Worm (Caenorhabditis elegans) whole organism, young adult: ENCODE results near the gene F36H5.4.
"Not testable (repeated sequence)": the region's sequence is repeated elsewhere in the genome, so short reads cannot be mapped to it uniquely, and the experiment has no call there.

Experiments
- B0336.3 ChIP-seq: fragments of 200-800 bp; sonication (Bioruptor generic); IDR thresholded peaks from 2 replicates; pipeline ENCODE4 v1.3.6; 2022; ENCODE audit warnings: missing genetic modification characterization, missing compliant biosample characterization
- C06A6.2 ChIP-seq: fragments of 200-800 bp; sonication (Bioruptor generic); conservative IDR thresholded peaks from 2 replicates; pipeline ENCODE4 v1.3.6; 2022; ENCODE audit warnings: missing genetic modification characterization, missing compliant biosample characterization
- F23B12.7 ChIP-seq: sonication (generic microtip); optimal IDR thresholded peaks from 2 replicates; lab custom pipeline; 2017; ENCODE audit warnings: missing genetic modification characterization, mild to moderate bottlenecking, missing compliant biosample characterization, antibody characterized with exemption, moderate library complexity; ENCODE audit not compliant: insufficient read depth
- F33H1.4 ChIP-seq: fragments of 200-800 bp; sonication (Bioruptor generic); IDR thresholded peaks from 2 replicates; pipeline ENCODE4 v1.3.6; 2022; ENCODE audit warnings: missing genetic modification reagents, missing genetic modification characterization, missing compliant biosample characterization
- F37B4.10 ChIP-seq: fragments of 200-800 bp; sonication (Bioruptor generic); IDR thresholded peaks from 2 replicates; pipeline ENCODE4 v1.3.6; 2022; ENCODE audit warnings: missing genetic modification characterization, missing compliant biosample characterization
- K12H6.12 ChIP-seq: fragments of 200-800 bp; sonication (Bioruptor generic); optimal IDR thresholded peaks from 2 replicates; lab custom pipeline; 2018; ENCODE audit warnings: mild to moderate bottlenecking, missing genetic modification characterization, missing compliant biosample characterization
- T07F8.4 ChIP-seq: sonication (generic microtip); optimal IDR thresholded peaks from 2 replicates; lab custom pipeline; 2016; ENCODE audit warnings: mild to moderate bottlenecking, missing genetic modification characterization, moderate library complexity, missing compliant biosample characterization
- Y53G8AR.9 ChIP-seq: fragments of 200-800 bp; sonication (Bioruptor generic); conservative IDR thresholded peaks from 2 replicates; pipeline ENCODE4 v1.3.6; 2022; ENCODE audit warnings: missing genetic modification reagents, missing genetic modification characterization, missing compliant biosample characterization
- Y67H2A.10 ChIP-seq: fragments of 200-800 bp; sonication (Bioruptor generic); conservative IDR thresholded peaks from 2 replicates; pipeline ENCODE4 v1.3.6; 2022; ENCODE audit warnings: missing genetic modification reagents, missing genetic modification characterization, missing compliant biosample characterization
- ama-1 ChIP-seq, 3 experiments: fragments of 150-350 bp in 1 of 3; sonication (generic microtip) in 2 of 3; optimal IDR thresholded peaks; 2 replicates each; lab custom pipeline; 2014 to 2018; ENCODE audit warnings: missing biosample characterization in 2 of 3, missing genetic modification characterization in 2 of 3, missing genetic modification reagents in 2 of 3
- aptf-2 ChIP-seq: fragments of 200-800 bp; sonication (Bioruptor generic); conservative IDR thresholded peaks from 2 replicates; pipeline ENCODE4 v1.3.6; 2022; ENCODE audit warnings: missing genetic modification reagents, missing genetic modification characterization, missing compliant biosample characterization
- aptf-3 ChIP-seq: fragments of 200-800 bp; sonication (Bioruptor generic); IDR thresholded peaks from 2 replicates; pipeline ENCODE4 v1.3.6; 2022; ENCODE audit warnings: missing genetic modification characterization, missing compliant biosample characterization
- attf-3 ChIP-seq: fragments of 200-800 bp; sonication (Bioruptor generic); conservative IDR thresholded peaks from 2 replicates; pipeline ENCODE4 v1.3.6; 2022; ENCODE audit warnings: missing genetic modification reagents, missing genetic modification characterization, missing compliant biosample characterization
- attf-6 ChIP-seq: fragments of 200-800 bp; sonication (Bioruptor generic); IDR thresholded peaks from 2 replicates; pipeline ENCODE4 v1.3.6; 2022; ENCODE audit warnings: missing genetic modification reagents, missing genetic modification characterization, missing compliant biosample characterization
- bed-1 ChIP-seq: fragments of 200-800 bp; sonication (Bioruptor generic); IDR thresholded peaks from 2 replicates; pipeline ENCODE4 v1.3.6; 2022; ENCODE audit warnings: missing genetic modification reagents, missing genetic modification characterization, missing compliant biosample characterization
- ccch-3 ChIP-seq: fragments of 200-800 bp; sonication (Bioruptor generic); optimal IDR thresholded peaks from 2 replicates; lab custom pipeline; 2018; ENCODE audit warnings: mild to moderate bottlenecking, missing genetic modification characterization, missing compliant biosample characterization
- cebp-1 ChIP-seq, 2 experiments: fragments of 200-800 bp in 1 of 2; sonication (Bioruptor generic) in 1 of 2; sonication (generic microtip) in 1 of 2; IDR thresholded peaks in 1 of 2; optimal IDR thresholded peaks in 1 of 2; 2 replicates each; pipeline versions ENCODE4 v1.3.6 to Lab custom; 2017 to 2022; ENCODE audit warnings: missing compliant biosample characterization in 2 of 2, missing genetic modification characterization in 2 of 2, mild to moderate bottlenecking in 1 of 2, missing genetic modification reagents in 1 of 2, moderate library complexity in 1 of 2
- ceh-27 ChIP-seq: fragments of 200-800 bp; sonication (Bioruptor generic); optimal IDR thresholded peaks from 2 replicates; lab custom pipeline; 2018; ENCODE audit warnings: mild to moderate bottlenecking, missing genetic modification characterization, moderate library complexity, missing compliant biosample characterization
- ceh-79 ChIP-seq: sonication (generic microtip); optimal IDR thresholded peaks from 2 replicates; lab custom pipeline; 2017; ENCODE audit warnings: mild to moderate bottlenecking, missing genetic modification characterization, missing compliant biosample characterization
- hrde-1 ChIP-seq: sonication (generic microtip); optimal IDR thresholded peaks from 2 replicates; lab custom pipeline; 2016; ENCODE audit warnings: missing genetic modification characterization, mild to moderate bottlenecking, missing compliant biosample characterization, moderate library complexity, missing genotype, missing genetic modification reagents, borderline replicate concordance
- let-526 ChIP-seq: fragments of 200-800 bp; sonication (Bioruptor generic); IDR thresholded peaks from 2 replicates; pipeline ENCODE4 v1.3.6; 2022; ENCODE audit warnings: missing genetic modification reagents, missing genetic modification characterization, missing compliant biosample characterization
- lin-26 ChIP-seq: fragments of 200-800 bp; sonication (Bioruptor generic); IDR thresholded peaks from 2 replicates; pipeline ENCODE4 v1.3.6; 2022; ENCODE audit warnings: missing genetic modification reagents, missing genetic modification characterization, missing compliant biosample characterization
- lin-35 ChIP-seq, 3 experiments: fragments of 150-350 bp in 2 of 3; sonication (generic microtip) in 1 of 3; optimal IDR thresholded peaks; 2 replicates each; lab custom pipeline; 2014 to 2018; ENCODE audit warnings: missing biosample characterization in 3 of 3, missing genetic modification characterization in 3 of 3, missing genetic modification reagents in 3 of 3
- lir-1 ChIP-seq: fragments of 200-800 bp; sonication (Bioruptor generic); conservative IDR thresholded peaks from 2 replicates; pipeline ENCODE4 v1.3.6; 2022; ENCODE audit warnings: missing genetic modification reagents, missing genetic modification characterization, missing compliant biosample characterization
- madf-10 ChIP-seq: sonication (generic microtip); optimal IDR thresholded peaks from 2 replicates; lab custom pipeline; 2016; ENCODE audit warnings: mild to moderate bottlenecking, missing genetic modification characterization, missing compliant biosample characterization
- mes-4 ChIP-seq: sonication (generic microtip); optimal IDR thresholded peaks from 2 replicates; lab custom pipeline; 2016; ENCODE audit warnings: missing genotype, missing genetic modification characterization, missing compliant biosample characterization
- nfya-1 ChIP-seq: sonication (generic microtip); optimal IDR thresholded peaks from 2 replicates; lab custom pipeline; 2017; ENCODE audit warnings: antibody characterized with exemption, missing compliant biosample characterization, missing genetic modification characterization, borderline replicate concordance; ENCODE audit not compliant: insufficient read depth
- pbrm-1 ChIP-seq: fragments of 200-800 bp; sonication (Bioruptor generic); IDR thresholded peaks from 2 replicates; pipeline ENCODE4 v1.3.6; 2022; ENCODE audit warnings: missing genetic modification reagents, missing genetic modification characterization, missing compliant biosample characterization
- sdz-38 ChIP-seq: sonication (generic microtip); optimal IDR thresholded peaks from 2 replicates; lab custom pipeline; 2016; ENCODE audit warnings: missing genotype, missing genetic modification characterization, missing compliant biosample characterization
- somi-1 ChIP-seq: fragments of 200-800 bp; sonication (Bioruptor generic); optimal IDR thresholded peaks from 2 replicates; lab custom pipeline; 2018; ENCODE audit warnings: mild to moderate bottlenecking, missing genetic modification characterization, missing compliant biosample characterization
- tlf-1 ChIP-seq: fragments of 200-800 bp; sonication (Bioruptor generic); optimal IDR thresholded peaks from 2 replicates; lab custom pipeline; 2018; ENCODE audit warnings: mild to moderate bottlenecking, missing genetic modification characterization, missing compliant biosample characterization
- unc-130 ChIP-seq: sonication (generic microtip); optimal IDR thresholded peaks from 2 replicates; lab custom pipeline; 2016; ENCODE audit warnings: missing genetic modification reagents, missing genetic modification characterization, missing compliant biosample characterization
- zim-3 ChIP-seq: sonication (generic microtip); optimal IDR thresholded peaks from 2 replicates; lab custom pipeline; 2017; ENCODE audit warnings: mild to moderate bottlenecking, missing genetic modification characterization, moderate library complexity, missing compliant biosample characterization
- ztf-18 ChIP-seq: sonication (generic microtip); optimal IDR thresholded peaks from 2 replicates; lab custom pipeline; 2016; ENCODE audit warnings: missing genotype, mild to moderate bottlenecking, missing genetic modification characterization, missing compliant biosample characterization
- ztf-26 ChIP-seq: sonication (generic microtip); optimal IDR thresholded peaks from 2 replicates; lab custom pipeline; 2017; ENCODE audit warnings: missing genetic modification characterization, missing compliant biosample characterization
- ztf-3 ChIP-seq: fragments of 200-800 bp; sonication (Bioruptor generic); optimal IDR thresholded peaks from 2 replicates; lab custom pipeline; 2018; ENCODE audit warnings: mild to moderate bottlenecking, missing genetic modification characterization, missing compliant biosample characterization

The F36H5.4 gene

ce11 chrII:1775234-1775633, 13.6 kb downstream of the F36H5.4 start, which contains the start of gene F36H5.14:
F36H5.14 (plus strand) TSS chrII:1775534.
- TF ChIP-seq attf-6 (GFP tag; lab: Robert Waterston, UW); madf-10 (tag; lab: Kevin White, UChicago); ccch-3: not testable (repeated sequence)

- TF ChIP-seq B0336.3 (GFP tag; lab: Robert Waterston, UW), result no peak
- TF ChIP-seq attf-3 (GFP tag; lab: Robert Waterston, UW), result no peak
- TF ChIP-seq lir-1, result no peak
- TF ChIP-seq ztf-3 (GFP tag; lab: Kevin White, UChicago), result no peak
- no peak for TF ChIP-seq sdz-38
- no peak for TF ChIP-seq unc-130 (GFP tag; lab: Kevin White, UChicago)
Observed at ce11 chrII:1782474-1782873, 20.8 kb downstream of the F36H5.4 start, which contains the start of gene math-4. math-4 (minus strand) TSS chrII:1782574.

- no peak for TF ChIP-seq pbrm-1 (GFP tag; lab: Robert Waterston, UW)
- no peak for TF ChIP-seq aptf-3 (GFP tag; lab: Robert Waterston, UW)
- no peak for TF ChIP-seq T07F8.4 (tag; lab: Kevin White, UChicago)
- no peak for TF ChIP-seq F23B12.7 (tag; lab: Kevin White, UChicago)
- no peak for TF ChIP-seq K12H6.12 (tag; lab: Kevin White, UChicago)
- TF ChIP-seq F37B4.10 (GFP tag; lab: Robert Waterston, UW), result no peak
- TF ChIP-seq ama-1 (optimal IDR thresholded peaks at IDR 0.05; lab: Kevin White, UChicago), result no peak
- TF ChIP-seq ama-1 (GFP tag; optimal IDR thresholded peaks at IDR 0.05; lab: Kevin White, UChicago), result no peak
- no peak for TF ChIP-seq C06A6.2 (GFP tag; lab: Robert Waterston, UW)
- no peak for TF ChIP-seq nfya-1 (tag; lab: Kevin White, UChicago)
- no peak for TF ChIP-seq hrde-1 (tag; lab: Kevin White, UChicago)
- no peak for TF ChIP-seq Y67H2A.10 (GFP tag; lab: Robert Waterston, UW)
- no peak for TF ChIP-seq let-526 (GFP tag; lab: Robert Waterston, UW)
- no peak for TF ChIP-seq ceh-27 (GFP tag; lab: Kevin White, UChicago)
- no peak for TF ChIP-seq zim-3 (tag; lab: Kevin White, UChicago)
- no peak for TF ChIP-seq Y53G8AR.9 (GFP tag; lab: Robert Waterston, UW)
- TF ChIP-seq lin-35 (GFP tag; optimal IDR thresholded peaks at IDR 0.05; lab: Kevin White, UChicago), result no peak
- no peak for TF ChIP-seq unc-130 (GFP tag; lab: Kevin White, UChicago)
- TF ChIP-seq ztf-26 (tag; lab: Kevin White, UChicago), result no peak
- TF ChIP-seq somi-1, result no peak
- TF ChIP-seq mes-4 (tag; lab: Kevin White, UChicago), result no peak
Observed at ce11 chrII:1784799-1785198, 23.1 kb downstream of the F36H5.4 start, which contains the start of gene C08F1.11. C08F1.11 (minus strand) TSS chrII:1784899.

- TF ChIP-seq cebp-1 (GFP tag; IDR thresholded peaks at IDR 0.05; lab: Robert Waterston, UW) (no peak), cebp-1 (tag; optimal IDR thresholded peaks at IDR 0.05; lab: Kevin White, UChicago) (no peak), tlf-1 (GFP tag; lab: Kevin White, UChicago) (no peak), ceh-79 (tag; lab: Kevin White, UChicago) (no peak), F33H1.4 (no peak), aptf-2 (GFP tag; lab: Robert Waterston, UW) (no peak), somi-1 (no peak), lin-35 (GFP tag; optimal IDR thresholded peaks at IDR 0.05; lab: Kevin White, UChicago) (no peak), bed-1 (GFP tag; lab: Robert Waterston, UW) (no peak), lin-26 (GFP tag; lab: Robert Waterston, UW) (no peak), ztf-18 (no peak), attf-6 (GFP tag; lab: Robert Waterston, UW) (no peak)
Observed at ce11 chrII:1786209-1786608, 24.5 kb downstream of the F36H5.4 start, which contains the start of gene C08F1.10. C08F1.10 (minus strand) TSS chrII:1786309.
